Fruit fly (Drosophila melanogaster): ENCODE data around the gene Nlg2.
A peak's percentile ranks its signal among the peaks of the same experiment; 100 is the strongest.

Nlg2 gene

dm6 chr2L:6907761-6908160 lies 33.1 kb downstream of the Nlg2 start, which contains the start of the genes Polr1F and Rat1:
Gene Polr1F, minus strand, starts transcription at chr2L:6907844.
Gene Rat1, plus strand, starts transcription at chr2L:6908083.
- TF ChIP-seq noc (tag; optimal IDR thresholded peaks at IDR 0.05), result no peak

DNA sequence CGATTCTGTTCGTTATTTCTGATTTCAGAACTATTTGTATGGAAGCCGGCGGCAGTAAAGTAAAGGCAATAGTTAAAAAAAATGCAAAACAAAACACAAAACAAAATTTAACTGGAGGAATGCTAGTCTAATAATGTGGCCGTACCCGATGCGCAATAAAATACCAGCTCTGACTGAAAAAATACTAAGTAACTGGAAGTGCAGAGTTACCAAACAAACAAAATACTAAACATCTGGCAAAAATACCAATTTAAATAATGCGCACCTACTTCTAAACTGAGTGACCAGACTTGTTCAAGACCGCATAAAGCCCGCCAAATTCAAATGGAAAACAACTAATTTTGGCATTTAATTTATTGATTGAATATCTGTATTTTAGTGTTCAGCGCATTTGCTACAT lies 39.3 kb downstream of the Nlg2 start, which contains the start of gene Wee1:
Wee1 (minus strand) TSS at position 175 of the 400 bp plus-strand sequence.
- TF ChIP-seq noc (tag; optimal IDR thresholded peaks at IDR 0.05), result no peak

- no peak for TF ChIP-seq noc (tag; optimal IDR thresholded peaks at IDR 0.05)
Observed at dm6 chr2L:6916345-6916744, 41.6 kb downstream of the Nlg2 start, which contains the start of gene CG32829. Gene CG32829, minus strand, starts transcription at chr2L:6916445.

dm6 chr2L:6918517-6919202 lies 44.0 kb downstream of the Nlg2 start, which contains the start of gene nop5:
Gene nop5, minus strand, starts transcription at chr2L:6918743.
- TF ChIP-seq noc (tag; optimal IDR thresholded peaks at IDR 0.05), result no peak

- no peak for TF ChIP-seq noc (tag; optimal IDR thresholded peaks at IDR 0.05)
Observed at dm6 chr2L:6919203-6919849, 44.6 kb downstream of the Nlg2 start.

dm6 chr2L:6919850-6920660 lies 45.4 kb downstream of the Nlg2 start, which contains the start of gene x16:
Gene x16, minus strand, starts transcription at chr2L:6920210.
- TF ChIP-seq noc (tag; optimal IDR thresholded peaks at IDR 0.05), result no peak

DNA sequence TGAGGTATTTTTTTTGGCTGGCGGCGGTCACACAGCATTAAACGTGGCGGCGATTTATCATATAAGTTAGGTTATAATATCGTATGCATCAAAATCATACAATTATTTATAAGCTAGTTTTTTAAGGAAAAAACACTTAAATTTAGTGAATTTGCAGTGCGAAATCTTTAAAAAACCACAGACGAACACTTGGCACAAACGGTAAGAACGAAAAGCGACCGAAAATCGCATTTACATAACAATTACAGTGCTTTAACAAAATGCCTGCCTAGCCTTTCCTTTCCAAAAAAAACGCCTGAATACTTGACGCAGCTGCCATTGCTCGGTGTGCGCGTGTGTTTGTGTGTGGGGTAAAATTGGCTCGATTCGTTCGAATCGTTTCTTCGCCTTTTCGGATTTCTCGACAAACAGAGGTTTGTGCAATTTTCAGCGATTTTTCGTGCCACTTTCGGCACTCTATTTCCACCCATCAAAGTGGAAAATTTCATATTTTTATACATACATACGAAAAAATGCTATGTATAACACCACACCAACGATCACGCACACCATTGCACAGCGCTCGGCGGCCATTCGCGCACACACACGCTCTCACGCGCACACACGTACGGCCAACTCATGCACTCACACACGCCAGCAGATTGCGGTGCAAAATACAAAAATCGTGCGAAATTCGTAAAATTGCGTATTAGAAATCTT lies 46.1 kb downstream of the Nlg2 start, which contains the start of gene Hrb27C:
Hrb27C (plus strand) TSS at position 44 of the 699 bp plus-strand sequence.
- no peak for TF ChIP-seq noc (tag; optimal IDR thresholded peaks at IDR 0.05)

- TF ChIP-seq noc (tag; optimal IDR thresholded peaks at IDR 0.05), result no peak
Observed at dm6 chr2L:6921360-6922090, 46.8 kb downstream of the Nlg2 start.

DNA sequence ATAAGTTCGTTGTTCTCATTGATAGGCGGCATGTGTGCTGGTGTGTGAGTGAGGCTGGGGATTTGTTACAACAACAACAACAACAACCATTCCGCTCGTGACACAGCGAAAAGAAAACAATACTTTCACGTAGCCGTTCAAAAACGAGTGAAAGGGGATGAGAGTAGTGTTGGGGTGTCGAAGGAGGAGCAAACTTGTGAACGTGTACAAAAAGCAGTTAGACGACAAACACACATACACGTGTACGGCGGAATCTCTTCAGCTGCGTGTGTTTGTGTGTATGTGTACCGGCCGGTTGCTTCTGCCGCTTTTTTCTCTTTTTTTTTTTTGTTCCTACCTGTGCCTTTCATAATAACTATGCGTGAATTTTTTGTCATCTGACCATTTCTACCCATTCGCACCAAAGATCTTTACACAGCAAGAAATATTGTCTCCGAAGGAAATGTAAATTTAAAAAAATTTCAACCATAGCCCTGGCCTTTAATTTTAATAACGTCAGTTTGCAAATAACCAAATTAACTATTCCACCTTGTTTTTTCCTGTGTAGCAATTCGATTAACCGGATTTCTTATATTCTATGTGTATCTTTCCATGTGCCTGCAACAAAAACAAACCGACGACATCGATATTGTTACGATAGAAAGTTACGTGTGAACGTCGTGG lies 47.5 kb downstream of the Nlg2 start:
- TF ChIP-seq noc (tag; optimal IDR thresholded peaks at IDR 0.05), result peak; percentile 81

- no peak for TF ChIP-seq noc (tag; optimal IDR thresholded peaks at IDR 0.05)
Observed at dm6 chr2L:6925114-6925513, 50.4 kb downstream of the Nlg2 start.

DNA sequence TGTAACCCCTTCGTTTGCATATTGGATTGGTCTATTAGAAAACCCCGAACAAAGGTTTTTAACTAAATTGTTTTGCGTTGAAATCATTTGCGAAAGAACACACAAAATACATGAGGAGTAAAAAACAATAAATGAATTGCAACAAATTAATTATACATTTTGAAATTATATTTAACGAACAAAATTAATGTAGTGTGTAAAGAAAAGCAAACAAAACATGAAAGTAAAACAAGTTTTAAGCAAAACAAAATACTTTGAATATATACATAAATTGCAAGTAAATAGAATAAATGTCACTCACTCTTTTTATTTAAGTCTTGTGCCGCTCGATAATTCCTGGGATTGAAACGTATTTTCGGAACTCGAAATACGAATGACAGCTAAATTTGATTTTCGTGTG lies 57.1 kb downstream of the Nlg2 start, which contains the start of gene CG43232:
CG43232 (plus strand) TSS at position 301 of the 400 bp plus-strand sequence.
- no peak for TF ChIP-seq noc (tag; optimal IDR thresholded peaks at IDR 0.05)

DNA sequence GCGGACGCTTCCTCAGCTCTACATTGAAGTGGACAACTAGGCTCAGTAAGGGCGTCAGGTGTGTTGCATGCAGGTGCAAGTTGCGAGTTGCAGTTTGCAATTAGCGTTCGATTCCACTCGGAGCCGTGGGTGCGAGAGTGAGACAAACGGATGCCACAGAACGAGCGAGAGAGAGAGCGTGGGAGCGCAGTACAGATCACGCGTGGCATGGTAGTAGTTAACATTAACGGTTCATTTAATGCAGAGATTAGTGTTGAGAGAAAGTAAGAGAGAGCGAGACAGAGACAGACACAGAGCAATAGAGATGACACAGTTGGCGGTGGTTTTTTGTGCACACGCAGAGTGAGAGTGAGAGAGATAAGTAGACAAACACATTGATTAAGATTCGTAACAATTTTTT lies 65.0 kb downstream of the Nlg2 start:
- no peak for TF ChIP-seq noc (tag; optimal IDR thresholded peaks at IDR 0.05)

DNA sequence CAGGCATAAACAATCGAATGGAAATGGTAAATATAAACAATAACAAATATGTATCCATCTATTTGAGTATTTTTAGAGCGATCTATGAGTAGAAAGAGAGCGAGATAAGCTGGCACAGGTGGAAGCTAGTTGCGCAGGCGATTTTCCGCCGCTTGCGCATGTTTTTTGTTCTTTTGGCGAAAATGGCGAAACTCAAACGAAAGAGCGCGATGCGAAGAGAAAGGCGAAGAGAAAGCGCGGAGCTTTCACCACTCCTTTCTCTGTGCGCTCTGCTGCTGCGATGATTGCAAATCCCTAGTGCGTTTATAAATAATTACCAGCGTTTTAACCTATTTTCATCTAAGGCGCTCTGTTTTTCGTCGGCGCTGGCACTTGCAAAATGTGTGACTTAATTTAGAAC lies 67.0 kb downstream of the Nlg2 start:
- TF ChIP-seq noc (tag; optimal IDR thresholded peaks at IDR 0.05), result no peak

DNA sequence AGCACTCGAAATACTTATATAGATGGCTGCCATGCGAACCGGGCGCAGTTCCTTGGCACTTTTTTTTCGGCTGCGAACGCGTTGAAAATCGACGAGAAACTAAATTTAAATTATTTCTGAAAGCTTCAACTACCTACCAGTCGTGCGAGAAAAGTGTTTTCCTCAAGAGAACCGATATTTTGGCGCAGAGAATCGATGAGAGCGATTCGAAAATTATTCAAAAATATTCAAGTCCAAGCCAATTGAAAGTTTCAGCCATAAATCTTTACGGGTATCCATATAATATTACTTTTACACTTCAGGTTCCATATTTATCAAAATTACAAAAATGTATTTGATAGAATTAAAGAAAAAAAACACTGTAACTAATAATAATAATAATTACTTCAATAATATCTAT lies 68.0 kb downstream of the Nlg2 start, which contains the start of gene CG18304:
CG18304 (minus strand) TSS at position 101 of the 400 bp plus-strand sequence.
- TF ChIP-seq noc (tag; optimal IDR thresholded peaks at IDR 0.05), result no peak
